Fruit fly (Drosophila melanogaster) whole organism, embryonic: Measurements from ENCODE around the gene TTLL4B.
A peak's percentile ranks its signal among the peaks of the same experiment; 100 is the strongest.

Experiments
- Atf3 ChIP-seq: fragments of 200-800 bp; sonication (Bioruptor generic); optimal IDR thresholded peaks from 3 replicates; lab custom pipeline; 2016; ENCODE audit warnings: missing biosample characterization, missing genetic modification characterization
- Awh ChIP-seq: fragments of 200-800 bp; sonication (Bioruptor generic); IDR thresholded peaks from 2 replicates; pipeline ENCODE4, ENCODE4 v1.3.6; 2022; ENCODE audit warnings: missing biosample characterization, missing genetic modification characterization
- B-H1 ChIP-seq: fragments of 200-800 bp; sonication (Bioruptor generic); IDR thresholded peaks from 3 replicates; pipeline ENCODE4 v1.3.6; 2022; ENCODE audit warnings: missing biosample characterization, missing genetic modification characterization
- CG10209 ChIP-seq: fragments of 200-800 bp; sonication (Bioruptor generic); optimal IDR thresholded peaks from 3 replicates; lab custom pipeline; 2017; ENCODE audit warnings: missing biosample characterization, mild to moderate bottlenecking, missing genetic modification characterization, missing genetic modification reagents
- CG10274 ChIP-seq: fragments of 200-800 bp; sonication (Bioruptor generic); optimal IDR thresholded peaks from 3 replicates; lab custom pipeline; 2017; ENCODE audit warnings: missing biosample characterization, mild to moderate bottlenecking, missing genetic modification characterization
- CG12104 ChIP-seq: fragments of 200-800 bp; sonication (Bioruptor generic); optimal IDR thresholded peaks from 3 replicates; lab custom pipeline; 2016; ENCODE audit warnings: missing biosample characterization, missing genetic modification characterization
- CG13775 ChIP-seq: fragments of 200-800 bp; sonication (Bioruptor generic); optimal IDR thresholded peaks from 3 replicates; lab custom pipeline; 2017; ENCODE audit warnings: missing biosample characterization, mild to moderate bottlenecking, missing genetic modification characterization
- CG14860 ChIP-seq: fragments of 200-800 bp; sonication (Bioruptor generic); IDR thresholded peaks from 3 replicates; pipeline ENCODE4 v1.3.6; 2022; ENCODE audit warnings: missing biosample characterization, missing genetic modification characterization; ENCODE audit not compliant: partially characterized antibody
- CG15514 ChIP-seq: fragments of 200-800 bp; sonication (Bioruptor generic); optimal IDR thresholded peaks from 3 replicates; lab custom pipeline; 2017; ENCODE audit warnings: missing biosample characterization, missing genetic modification characterization, mild to moderate bottlenecking, moderate library complexity, missing genetic modification reagents
- CG17361 ChIP-seq: fragments of 200-800 bp; sonication (Bioruptor generic); IDR thresholded peaks from 3 replicates; pipeline ENCODE4 v1.3.6; 2022; ENCODE audit warnings: missing biosample characterization, missing genetic modification characterization
- CG18262 ChIP-seq: fragments of 200-800 bp; optimal IDR thresholded peaks from 3 replicates; lab custom pipeline; 2019; ENCODE audit warnings: missing biosample characterization, mild to moderate bottlenecking, missing genetic modification characterization, moderate library complexity
- CG30020 ChIP-seq: fragments of 200-800 bp; optimal IDR thresholded peaks from 2 replicates; lab custom pipeline; 2019; ENCODE audit warnings: missing biosample characterization, mild to moderate bottlenecking, missing genetic modification characterization, moderate library complexity
- CG32532 ChIP-seq: fragments of 200-800 bp; sonication (Bioruptor generic); IDR thresholded peaks from 2 replicates; pipeline ENCODE4 v1.3.6; 2022; ENCODE audit warnings: missing biosample characterization, missing genetic modification characterization
- CG4820 ChIP-seq: fragments of 200-800 bp; sonication (Bioruptor generic); optimal IDR thresholded peaks from 3 replicates; lab custom pipeline; 2016; ENCODE audit warnings: missing biosample characterization, missing genetic modification characterization
- CG6654 ChIP-seq: fragments of 200-800 bp; sonication (Bioruptor generic); optimal IDR thresholded peaks from 2 replicates; lab custom pipeline; 2017; ENCODE audit warnings: missing biosample characterization, mild to moderate bottlenecking, missing genetic modification characterization
- CG6791 ChIP-seq: fragments of 200-800 bp; sonication (Bioruptor generic); IDR thresholded peaks from 3 replicates; pipeline ENCODE4 v1.3.6; 2022; ENCODE audit warnings: missing biosample characterization, missing genetic modification characterization; ENCODE audit not compliant: partially characterized antibody
- CG7839 ChIP-seq: fragments of 200-800 bp; sonication (Bioruptor generic); optimal IDR thresholded peaks from 3 replicates; lab custom pipeline; 2018; ENCODE audit warnings: missing biosample characterization, mild to moderate bottlenecking, missing genetic modification characterization, moderate library complexity
- CG8290 ChIP-seq, 3 experiments: fragments of 200-800 bp; sonication (Bioruptor generic); optimal IDR thresholded peaks; 2 replicates each; lab custom pipeline; 2016 to 2019; ENCODE audit warnings: missing biosample characterization in 3 of 3, missing genetic modification characterization in 3 of 3, mild to moderate bottlenecking in 2 of 3, moderate library complexity in 1 of 3
- CTCF ChIP-seq: fragments of 200-800 bp; sonication (Bioruptor generic); optimal IDR thresholded peaks from 2 replicates; lab custom pipeline; 2017; ENCODE audit warnings: missing biosample characterization, mild to moderate bottlenecking, missing genetic modification characterization, moderate library complexity
- CoRest ChIP-seq: fragments of 200-800 bp; sonication (Bioruptor generic); optimal IDR thresholded peaks from 3 replicates; lab custom pipeline; 2018; ENCODE audit warnings: missing biosample characterization, mild to moderate bottlenecking, missing genetic modification characterization, moderate library complexity
- Rx ChIP-seq: fragments of 200-800 bp; sonication (Bioruptor generic); IDR thresholded peaks from 2 replicates; pipeline ENCODE4 v1.3.6; 2022; ENCODE audit warnings: missing biosample characterization, missing genetic modification characterization
- bsh ChIP-seq, 2 experiments: fragments of 200-800 bp; sonication (Bioruptor generic); optimal IDR thresholded peaks; 2 replicates each; lab custom pipeline; 2017 to 2018; ENCODE audit warnings: mild to moderate bottlenecking in 2 of 2, missing biosample characterization in 2 of 2, missing genetic modification characterization in 2 of 2, moderate library complexity in 1 of 2
- cad ChIP-seq: fragments of >200 bp; optimal IDR thresholded peaks from 2 replicates; lab custom pipeline; 2017; ENCODE audit warnings: missing biosample characterization, missing genetic modification characterization
- cato ChIP-seq: fragments of 200-800 bp; sonication (Bioruptor generic); optimal IDR thresholded peaks from 2 replicates; lab custom pipeline; 2016; ENCODE audit warnings: missing biosample characterization, missing genetic modification characterization, borderline replicate concordance
- crc ChIP-seq: fragments of 200-800 bp; sonication (Bioruptor generic); optimal IDR thresholded peaks from 2 replicates; lab custom pipeline; 2016; ENCODE audit warnings: missing biosample characterization, missing genetic modification characterization
- crol ChIP-seq: fragments of 200-800 bp; sonication (Bioruptor generic); IDR thresholded peaks from 2 replicates; pipeline ENCODE4 v1.3.6; 2022; ENCODE audit warnings: missing biosample characterization, missing genetic modification characterization
- da ChIP-seq: fragments of 200-800 bp; sonication (Bioruptor generic); optimal IDR thresholded peaks from 2 replicates; lab custom pipeline; 2016; ENCODE audit warnings: missing biosample characterization, missing genetic modification characterization
- disco-r ChIP-seq: fragments of 200-800 bp; sonication (Bioruptor generic); optimal IDR thresholded peaks from 2 replicates; lab custom pipeline; 2016; ENCODE audit warnings: missing biosample characterization, missing genetic modification characterization
- dm ChIP-seq: fragments of 200-800 bp; sonication (Bioruptor generic); optimal IDR thresholded peaks from 3 replicates; lab custom pipeline; 2016; ENCODE audit warnings: missing biosample characterization, missing genetic modification characterization
- eve ChIP-seq, 2 experiments: fragments of >200 bp; optimal IDR thresholded peaks; 2 replicates each; lab custom pipeline; 2017; ENCODE audit warnings: missing biosample characterization in 2 of 2, missing genetic modification characterization in 2 of 2
- gcm ChIP-seq: fragments of 200-800 bp; sonication (Bioruptor generic); optimal IDR thresholded peaks from 2 replicates; lab custom pipeline; 2019; ENCODE audit warnings: missing biosample characterization, mild to moderate bottlenecking, missing genetic modification characterization, moderate library complexity
- ham ChIP-seq: fragments of 200-800 bp; sonication (Bioruptor generic); IDR thresholded peaks from 2 replicates; pipeline ENCODE4 v1.3.6; 2022; ENCODE audit warnings: missing biosample characterization, missing genetic modification characterization
- ind ChIP-seq: fragments of 200-800 bp; sonication (Bioruptor generic); optimal IDR thresholded peaks from 3 replicates; lab custom pipeline; 2016; ENCODE audit warnings: missing biosample characterization, missing genetic modification characterization
- inv ChIP-seq: fragments of 200-800 bp; sonication (Bioruptor generic); IDR thresholded peaks from 2 replicates; pipeline ENCODE4 v1.3.6; 2022; ENCODE audit warnings: missing biosample characterization, missing genetic modification characterization; ENCODE audit not compliant: partially characterized antibody
- jigr1 ChIP-seq: fragments of 200-800 bp; sonication (Bioruptor generic); IDR thresholded peaks from 3 replicates; pipeline ENCODE4 v1.3.6; 2022; ENCODE audit warnings: missing biosample characterization, missing genetic modification characterization
- kah ChIP-seq: fragments of 200-800 bp; sonication (Bioruptor generic); optimal IDR thresholded peaks from 2 replicates; lab custom pipeline; 2018; ENCODE audit warnings: missing biosample characterization, mild to moderate bottlenecking, missing genetic modification characterization
- ken ChIP-seq: fragments of 200-800 bp; sonication (Bioruptor generic); IDR thresholded peaks from 3 replicates; pipeline ENCODE4 v1.3.6; 2022; ENCODE audit warnings: missing biosample characterization, missing genetic modification characterization
- p53 ChIP-seq: fragments of 200-800 bp; sonication (Bioruptor generic); optimal IDR thresholded peaks from 2 replicates; lab custom pipeline; 2016; ENCODE audit warnings: missing biosample characterization, missing genetic modification characterization
- peb ChIP-seq: fragments of 200-800 bp; sonication (Bioruptor generic); IDR thresholded peaks from 2 replicates; pipeline ENCODE4 v1.3.6; 2022; ENCODE audit warnings: missing biosample characterization, missing genetic modification characterization
- rib ChIP-seq: fragments of 200-800 bp; sonication (Bioruptor generic); IDR thresholded peaks from 2 replicates; pipeline ENCODE4 v1.3.6; 2022; ENCODE audit warnings: missing biosample characterization, missing genetic modification characterization
- ro ChIP-seq: fragments of 200-800 bp; sonication (Bioruptor generic); IDR thresholded peaks from 2 replicates; pipeline ENCODE4 v1.3.6; 2022; ENCODE audit warnings: missing biosample characterization, missing genetic modification characterization
- row ChIP-seq: fragments of 200-800 bp; sonication (Bioruptor generic); IDR thresholded peaks from 3 replicates; pipeline ENCODE4 v1.3.6; 2022; ENCODE audit warnings: missing biosample characterization, missing genetic modification characterization
- sim ChIP-seq: fragments of 200-800 bp; sonication (Bioruptor generic); IDR thresholded peaks from 2 replicates; pipeline ENCODE4 v1.3.6; 2022; ENCODE audit warnings: missing biosample characterization, missing genetic modification characterization
- sisA ChIP-seq: fragments of 200-800 bp; sonication (Bioruptor generic); IDR thresholded peaks from 2 replicates; pipeline ENCODE4 v1.3.6; 2022; ENCODE audit warnings: missing biosample characterization, missing genetic modification characterization
- sqz ChIP-seq: fragments of 200-800 bp; sonication (Bioruptor generic); optimal IDR thresholded peaks from 3 replicates; lab custom pipeline; 2018; ENCODE audit warnings: missing biosample characterization, mild to moderate bottlenecking, missing genetic modification characterization
- sug ChIP-seq: fragments of 200-800 bp; optimal IDR thresholded peaks from 2 replicates; lab custom pipeline; 2019; ENCODE audit warnings: missing biosample characterization, mild to moderate bottlenecking, missing genetic modification characterization, moderate library complexity
- tap ChIP-seq: fragments of 200-800 bp; optimal IDR thresholded peaks from 3 replicates; lab custom pipeline; 2019; ENCODE audit warnings: missing biosample characterization, mild to moderate bottlenecking, missing genetic modification characterization, moderate library complexity
- tgo ChIP-seq: fragments of 200-800 bp; sonication (Bioruptor generic); IDR thresholded peaks from 3 replicates; pipeline ENCODE4 v1.3.6; 2022; ENCODE audit warnings: missing biosample characterization, missing genetic modification characterization
- tna ChIP-seq: fragments of 200-800 bp; sonication (Bioruptor generic); IDR thresholded peaks from 2 replicates; pipeline ENCODE4 v1.3.6; 2022; ENCODE audit warnings: missing biosample characterization, missing genetic modification characterization; ENCODE audit not compliant: partially characterized antibody
- vfl ChIP-seq: fragments of 200-800 bp; sonication (Bioruptor generic); optimal IDR thresholded peaks from 2 replicates; lab custom pipeline; 2016; ENCODE audit warnings: missing biosample characterization, missing genetic modification characterization
- z ChIP-seq: fragments of 200-800 bp; sonication (Bioruptor generic); IDR thresholded peaks from 3 replicates; pipeline ENCODE4 v1.3.6; 2022; ENCODE audit warnings: missing biosample characterization, missing genetic modification characterization
- zf30C ChIP-seq: fragments of 200-800 bp; sonication (Bioruptor generic); optimal IDR thresholded peaks from 3 replicates; lab custom pipeline; 2018; ENCODE audit warnings: missing biosample characterization, mild to moderate bottlenecking, missing genetic modification characterization

TTLL4B gene

dm6 chr2L:3853507-3854030 is 8.9 kb upstream of the TTLL4B start (continued):
- TF ChIP-seq Atf3 (GFP tag; lab: Kevin White, UChicago) = no peak
- TF ChIP-seq cato (GFP tag; lab: Kevin White, UChicago) = no peak
- TF ChIP-seq inv = no peak
- no peak for TF ChIP-seq CG8290 (GFP tag; optimal IDR thresholded peaks at IDR 0.05; lab: Kevin White, UChicago)
- no peak for TF ChIP-seq CG8290 (tag; optimal IDR thresholded peaks at IDR 0.05; lab: Kevin White, UChicago)
- no peak for TF ChIP-seq CG10209 (GFP tag; lab: Kevin White, UChicago)
- TF ChIP-seq eve (GFP tag; optimal IDR thresholded peaks at IDR 0.05; lab: Kevin White, UChicago) = peak in 1 of 2 experiments; percentile 0
- TF ChIP-seq CG10274 = no peak
- TF ChIP-seq sug (tag; lab: Kevin White, UChicago) = no peak
- peak; percentile 19 for TF ChIP-seq CG4820
- TF ChIP-seq CG6654 (GFP tag; lab: Kevin White, UChicago) = no peak
- no peak for TF ChIP-seq CG17361 (GFP tag; lab: Robert Waterston, UW)
- TF ChIP-seq row (GFP tag; lab: Robert Waterston, UW) = 0 out of 3 replicates have a peak, but pooled peaks have one; percentile 10
- TF ChIP-seq Awh = no peak
- no peak for TF ChIP-seq ind (GFP tag; lab: Kevin White, UChicago)
- TF ChIP-seq CG18262 (tag; lab: Kevin White, UChicago) = peak; percentile 36
- no peak for TF ChIP-seq dm (GFP tag; lab: Kevin White, UChicago)
- TF ChIP-seq rib (GFP tag; lab: Robert Waterston, UW) = no peak
- TF ChIP-seq zf30C (GFP tag; lab: Kevin White, UChicago) = peak; percentile 13
- TF ChIP-seq disco-r (GFP tag; lab: Kevin White, UChicago) = no peak
- no peak for TF ChIP-seq crc (GFP tag; lab: Kevin White, UChicago)
- no peak for TF ChIP-seq ham (GFP tag; lab: Robert Waterston, UW)
- no peak for TF ChIP-seq CG13775 (GFP tag; lab: Kevin White, UChicago)
- no peak for TF ChIP-seq tgo (GFP tag; lab: Robert Waterston, UW)
- TF ChIP-seq z (GFP tag; lab: Robert Waterston, UW) = no peak
- TF ChIP-seq da = no peak
- peak; percentile 2 for TF ChIP-seq CoRest
- TF ChIP-seq gcm (GFP tag; lab: Kevin White, UChicago) = no peak
- TF ChIP-seq kah (GFP tag; lab: Kevin White, UChicago) = no peak
- TF ChIP-seq ken = 0 out of 3 replicates have a peak, but pooled peaks have one; percentile 14
- TF ChIP-seq sqz (GFP tag; lab: Kevin White, UChicago) = no peak
- no peak for TF ChIP-seq sim (GFP tag; lab: Robert Waterston, UW)
- TF ChIP-seq peb (GFP tag; lab: Robert Waterston, UW) = no peak
- no peak for TF ChIP-seq Rx
- no peak for TF ChIP-seq tna (GFP tag; lab: Robert Waterston, UW)
- TF ChIP-seq CG12104 (GFP tag; lab: Kevin White, UChicago) = no peak
- TF ChIP-seq ro (GFP tag; lab: Robert Waterston, UW) = no peak
- no peak for TF ChIP-seq tap (tag; lab: Kevin White, UChicago)
- TF ChIP-seq jigr1 (GFP tag; lab: Robert Waterston, UW) = no peak
- no peak for TF ChIP-seq CG30020 (tag; lab: Kevin White, UChicago)
- TF ChIP-seq B-H1 (GFP tag; lab: Robert Waterston, UW) = no peak
- peak; percentile 22; the same call in 1 of the 2 replicates for TF ChIP-seq sisA
- no peak for TF ChIP-seq cad (GFP tag; lab: Kevin White, UChicago)
- no peak for TF ChIP-seq crol (GFP tag; lab: Robert Waterston, UW)
- no peak for TF ChIP-seq CG7839 (tag; lab: Kevin White, UChicago)
- no peak for TF ChIP-seq CG15514
- TF ChIP-seq bsh (GFP tag; optimal IDR thresholded peaks at IDR 0.05; lab: Kevin White, UChicago) = peak in 1 of 2 experiments; percentile 9
- TF ChIP-seq CG14860 = no peak
- TF ChIP-seq vfl (GFP tag; lab: Kevin White, UChicago) = no peak
- no peak for TF ChIP-seq p53 (GFP tag; lab: Kevin White, UChicago)
- no peak for TF ChIP-seq CG32532
- TF ChIP-seq CTCF (GFP tag; lab: Kevin White, UChicago) = no peak
- TF ChIP-seq CG6791 = no peak
